Fruit fly (Drosophila melanogaster): ENCODE measurements around the gene CG2938.

DNA sequence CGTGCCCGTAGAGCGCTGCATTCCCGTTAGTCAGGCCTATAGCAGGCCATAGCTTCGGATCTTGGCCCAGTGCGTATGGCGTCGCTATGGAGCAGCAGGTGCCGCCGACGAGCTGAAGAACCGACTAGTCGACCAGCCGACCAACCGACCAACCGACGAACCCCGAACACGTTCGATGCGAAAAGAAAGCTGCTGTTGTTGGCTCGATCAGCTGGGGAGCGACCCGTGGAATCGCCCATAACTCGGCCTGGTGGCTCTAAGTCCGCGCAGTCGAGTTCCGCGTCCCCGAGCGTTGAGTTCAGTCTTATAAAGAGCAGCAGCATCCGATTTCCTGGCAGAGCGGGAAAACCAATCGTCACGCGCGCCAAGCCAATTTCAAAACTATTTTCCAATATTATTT is 52.4 kb downstream of the CG2938 start, which contains the start of gene CG15239:
- TF ChIP-seq CG13204 (GFP tag; optimal IDR thresholded peaks at IDR 0.05) (no peak), CG8159 (tag; optimal IDR thresholded peaks at IDR 0.05) (no peak), Snoo (tag; optimal IDR thresholded peaks at IDR 0.05) (no peak), CG15710 (tag; optimal IDR thresholded peaks at IDR 0.05) (no peak), gl (tag; optimal IDR thresholded peaks at IDR 0.05) (no peak), EcR (GFP tag; optimal IDR thresholded peaks at IDR 0.05) (no peak), Ets98B (GFP tag; IDR thresholded peaks at IDR 0.05) (no peak), fd96Ca (GFP tag; IDR thresholded peaks at IDR 0.05) (no peak), CG17806 (tag; optimal IDR thresholded peaks at IDR 0.05) (no peak), D1 (tag; optimal IDR thresholded peaks at IDR 0.05) (no peak), Pif1B (GFP tag; optimal IDR thresholded peaks at IDR 0.05) (no peak), CG12605 (GFP tag; IDR thresholded peaks at IDR 0.05) (no peak), CG8301 (tag; optimal IDR thresholded peaks at IDR 0.05) (no peak)
